Worm (Caenorhabditis elegans): ENCODE data around the gene best-23.
A peak's percentile ranks its signal among the peaks of the same experiment; 100 is the strongest.

best-23 gene

DNA sequence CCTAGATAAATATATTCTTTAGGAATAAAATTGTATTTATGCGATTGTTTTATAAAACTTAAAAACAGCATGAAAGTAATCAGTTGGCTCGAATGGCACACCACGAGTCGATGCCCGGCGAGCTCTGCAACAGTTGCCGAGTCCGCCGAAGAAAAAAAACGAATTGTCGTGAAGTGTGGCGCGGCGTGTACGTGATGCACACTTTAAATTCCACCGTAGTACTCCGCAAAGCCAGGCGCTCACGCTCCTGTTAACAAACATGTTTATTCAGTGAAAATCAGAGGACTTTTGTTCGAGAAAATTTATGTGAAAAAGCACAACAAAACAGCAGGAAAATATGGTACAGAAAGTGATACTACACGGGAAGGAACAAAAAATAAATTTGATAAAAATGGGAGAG lies 36.8 kb downstream of the best-23 start:
- no peak for TF ChIP-seq med-1 (GFP tag; optimal IDR thresholded peaks at IDR 0.05; ENCODE audit: insufficient read depth)
- TF ChIP-seq cog-1 (tag; optimal IDR thresholded peaks at IDR 0.05), result no peak
- 0 out of 2 replicates have a peak, but pooled peaks have one; percentile 20 for TF ChIP-seq flt-1 (GFP tag; IDR thresholded peaks at IDR 0.05)
- no peak for TF ChIP-seq ztf-29 (GFP tag; IDR thresholded peaks at IDR 0.05)
- TF ChIP-seq klf-2 (GFP tag; conservative IDR thresholded peaks at IDR 0.05), result no peak
- TF ChIP-seq ztf-23 (GFP tag; IDR thresholded peaks at IDR 0.05), result no peak

ce11 chrII:7870062-7870461 lies 37.3 kb downstream of the best-23 start, which contains the start of gene ztf-17:
Gene ztf-17, minus strand, starts transcription at chrII:7870162.
- TF ChIP-seq med-1 (GFP tag; optimal IDR thresholded peaks at IDR 0.05; ENCODE audit: insufficient read depth), result no peak

DNA sequence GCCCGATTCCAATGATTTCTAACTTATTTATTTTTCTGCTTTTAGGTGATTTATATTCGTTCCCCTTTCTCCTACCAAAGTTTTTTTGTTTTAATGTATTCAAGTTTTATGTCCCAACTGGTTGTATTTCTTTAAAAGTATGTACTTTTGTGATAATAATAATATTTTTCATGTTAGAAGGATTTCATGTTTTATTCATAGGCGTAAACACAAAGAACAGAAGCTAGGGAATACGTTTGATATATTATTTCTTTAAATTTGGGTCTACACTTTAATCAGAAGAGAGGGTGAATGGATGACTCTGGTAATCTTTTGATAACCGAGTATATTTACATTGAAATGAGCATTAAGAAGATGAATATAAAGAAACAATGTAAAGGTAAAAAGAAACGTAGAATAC lies 41.3 kb downstream of the best-23 start:
- TF ChIP-seq ref-1 (GFP tag; conservative IDR thresholded peaks at IDR 0.05) (no peak), flt-1 (GFP tag; IDR thresholded peaks at IDR 0.05) (no peak), T22C8.4 (GFP tag; IDR thresholded peaks at IDR 0.05) (no peak), tab-1 (GFP tag; IDR thresholded peaks at IDR 0.05) (no peak), klf-2 (GFP tag; conservative IDR thresholded peaks at IDR 0.05) (no peak), med-1 (GFP tag; optimal IDR thresholded peaks at IDR 0.05; ENCODE audit: insufficient read depth) (no peak), ztf-23 (GFP tag; IDR thresholded peaks at IDR 0.05) (no peak), cog-1 (tag; optimal IDR thresholded peaks at IDR 0.05) (no peak), ztf-29 (GFP tag; IDR thresholded peaks at IDR 0.05) (no peak)

ce11 chrII:7864892-7865291 lies 42.5 kb downstream of the best-23 start:
- TF ChIP-seq klf-2 (GFP tag; conservative IDR thresholded peaks at IDR 0.05) (no peak), ztf-23 (GFP tag; IDR thresholded peaks at IDR 0.05) (no peak), flt-1 (GFP tag; IDR thresholded peaks at IDR 0.05) (no peak), ztf-29 (GFP tag; IDR thresholded peaks at IDR 0.05) (no peak), tab-1 (GFP tag; IDR thresholded peaks at IDR 0.05) (no peak), T22C8.4 (GFP tag; IDR thresholded peaks at IDR 0.05) (no peak)

DNA sequence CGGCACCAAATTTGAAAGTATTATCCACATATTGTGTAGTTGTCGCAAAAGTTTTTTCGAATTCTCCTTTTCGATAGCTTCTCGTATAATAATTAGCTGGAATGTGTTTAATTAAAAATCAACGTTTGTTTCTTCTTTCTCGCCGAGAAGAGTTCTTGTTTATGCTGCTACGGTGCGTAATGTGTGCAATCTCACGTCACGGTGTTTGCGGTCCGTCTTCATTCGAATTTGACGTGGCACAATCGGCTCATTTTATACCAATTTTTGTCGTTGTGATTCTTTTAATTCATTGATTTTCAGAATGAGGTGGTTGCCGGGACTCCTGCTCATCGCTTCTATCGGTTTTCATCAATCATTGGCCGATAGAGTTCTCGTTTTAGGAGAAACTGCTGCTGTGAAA lies 43.2 kb downstream of the best-23 start, which contains the start of gene ostb-1:
ostb-1 (plus strand) TSS at position 301 of the 400 bp plus-strand sequence.
- TF ChIP-seq ztf-29 (GFP tag; IDR thresholded peaks at IDR 0.05) (no peak), cog-1 (tag; optimal IDR thresholded peaks at IDR 0.05) (no peak), T22C8.4 (GFP tag; IDR thresholded peaks at IDR 0.05) (no peak), tab-1 (GFP tag; IDR thresholded peaks at IDR 0.05) (no peak), ref-1 (GFP tag; conservative IDR thresholded peaks at IDR 0.05) (no peak), med-1 (GFP tag; optimal IDR thresholded peaks at IDR 0.05; ENCODE audit: insufficient read depth) (no peak), ztf-23 (GFP tag; IDR thresholded peaks at IDR 0.05) (no peak), flt-1 (GFP tag; IDR thresholded peaks at IDR 0.05) (no peak), klf-2 (GFP tag; conservative IDR thresholded peaks at IDR 0.05) (no peak)

DNA sequence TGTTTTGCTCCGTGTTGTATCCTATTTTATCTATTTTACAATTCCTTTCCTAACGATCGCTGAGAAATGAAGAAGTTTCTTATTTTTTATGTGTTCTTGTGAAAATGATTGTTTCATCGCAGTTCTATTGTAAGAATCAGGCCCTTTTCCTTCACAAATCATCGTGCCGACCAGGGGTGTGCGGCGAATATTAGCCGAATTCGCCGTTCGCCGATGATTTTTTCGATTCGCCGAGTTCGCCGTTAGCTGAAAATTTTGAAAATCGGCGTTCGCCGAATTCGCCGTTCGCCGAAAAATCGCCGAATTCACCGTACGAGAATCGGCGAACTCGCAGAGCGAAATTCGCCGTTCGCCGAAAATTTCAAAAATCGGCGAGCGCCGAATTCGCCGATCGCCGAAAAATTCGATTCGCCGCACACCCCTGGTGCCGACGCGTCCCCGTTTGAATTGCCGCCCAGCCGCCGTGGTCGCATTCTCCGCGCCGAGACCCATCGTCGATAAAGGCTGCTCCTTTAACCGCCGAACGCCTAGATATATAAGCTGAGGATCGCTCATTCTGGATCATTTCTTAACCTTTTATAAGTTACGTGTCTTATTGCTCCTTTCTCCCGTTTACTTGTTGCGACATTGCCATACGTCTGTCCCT lies 43.8 kb downstream of the best-23 start:
- no peak for TF ChIP-seq T22C8.4 (GFP tag; IDR thresholded peaks at IDR 0.05)
- TF ChIP-seq med-1 (GFP tag; optimal IDR thresholded peaks at IDR 0.05; ENCODE audit: insufficient read depth), result no peak
- no peak for TF ChIP-seq flt-1 (GFP tag; IDR thresholded peaks at IDR 0.05)
- no peak for TF ChIP-seq klf-2 (GFP tag; conservative IDR thresholded peaks at IDR 0.05)
- TF ChIP-seq ztf-29 (GFP tag; IDR thresholded peaks at IDR 0.05), result no peak
- no peak for TF ChIP-seq cog-1 (tag; optimal IDR thresholded peaks at IDR 0.05)
- no peak for TF ChIP-seq ztf-23 (GFP tag; IDR thresholded peaks at IDR 0.05)
- TF ChIP-seq tab-1 (GFP tag; IDR thresholded peaks at IDR 0.05), result no peak
- TF ChIP-seq ref-1 (GFP tag; conservative IDR thresholded peaks at IDR 0.05), result no peak

ce11 chrII:7860221-7860928 lies 47.0 kb downstream of the best-23 start, which contains the start of gene lin-5:
Gene lin-5, plus strand, starts transcription at chrII:7860574.
- TF ChIP-seq tab-1 (GFP tag; IDR thresholded peaks at IDR 0.05) (no peak), cog-1 (tag; optimal IDR thresholded peaks at IDR 0.05) (peak; percentile 36), klf-2 (GFP tag; conservative IDR thresholded peaks at IDR 0.05) (0 out of 2 replicates have a peak, but pooled peaks have one; percentile 47), T22C8.4 (GFP tag; IDR thresholded peaks at IDR 0.05) (no peak)

- TF ChIP-seq ztf-23 (GFP tag; IDR thresholded peaks at IDR 0.05) (no peak), T22C8.4 (GFP tag; IDR thresholded peaks at IDR 0.05) (no peak), klf-2 (GFP tag; conservative IDR thresholded peaks at IDR 0.05) (no peak), ztf-29 (GFP tag; IDR thresholded peaks at IDR 0.05) (no peak), cog-1 (tag; optimal IDR thresholded peaks at IDR 0.05) (no peak), flt-1 (GFP tag; IDR thresholded peaks at IDR 0.05) (no peak), ref-1 (GFP tag; conservative IDR thresholded peaks at IDR 0.05) (no peak), tab-1 (GFP tag; IDR thresholded peaks at IDR 0.05) (no peak), med-1 (GFP tag; optimal IDR thresholded peaks at IDR 0.05; ENCODE audit: insufficient read depth) (no peak)
Measured at ce11 chrII:7858101-7858500, 49.3 kb downstream of the best-23 start, which contains the start of gene sds-22. Gene sds-22, plus strand, starts transcription at chrII:7858401.

ce11 chrII:7857485-7858010 lies 49.8 kb downstream of the best-23 start, which contains the start of the genes cec-3 and T09A5.15:
Gene cec-3, minus strand, starts transcription at chrII:7857600.
Gene T09A5.15, plus strand, starts transcription at chrII:7857960.
- TF ChIP-seq ztf-23 (GFP tag; IDR thresholded peaks at IDR 0.05), result 0 out of 2 replicates have a peak, but pooled peaks have one; percentile 35
- TF ChIP-seq cog-1 (tag; optimal IDR thresholded peaks at IDR 0.05), result peak; percentile 22
- TF ChIP-seq med-1 (GFP tag; optimal IDR thresholded peaks at IDR 0.05; ENCODE audit: insufficient read depth), result no peak
- peak; percentile 48; the same call in 1 of the 2 replicates for TF ChIP-seq flt-1 (GFP tag; IDR thresholded peaks at IDR 0.05)
- no peak for TF ChIP-seq ref-1 (GFP tag; conservative IDR thresholded peaks at IDR 0.05)
- no peak for TF ChIP-seq klf-2 (GFP tag; conservative IDR thresholded peaks at IDR 0.05)
- TF ChIP-seq tab-1 (GFP tag; IDR thresholded peaks at IDR 0.05), result no peak

Data from whole organism, midembryonic.